Worm (Caenorhabditis elegans) whole organism, early embryonic: ENCODE measurements around the gene ugt-61.

Source experiments
- B0310.2 ChIP-seq: sonication (generic microtip); optimal IDR thresholded peaks from 2 replicates; lab custom pipeline; 2016; ENCODE audit warnings: mild to moderate bottlenecking, missing genetic modification characterization, missing compliant biosample characterization
- F13C5.2 ChIP-seq: sonication (generic microtip); optimal IDR thresholded peaks from 2 replicates; lab custom pipeline; 2017; ENCODE audit warnings: mild to moderate bottlenecking, missing genetic modification characterization, inconsistent platforms, missing compliant biosample characterization
- aly-1 ChIP-seq: sonication (generic microtip); optimal IDR thresholded peaks from 2 replicates; lab custom pipeline; 2016; ENCODE audit warnings: missing genetic modification characterization, missing compliant biosample characterization
- ama-1 ChIP-seq: fragments of 150-350 bp; optimal IDR thresholded peaks from 2 replicates; lab custom pipeline; 2014
- ceh-13 ChIP-seq: fragments of 200-800 bp; sonication (Bioruptor generic); optimal IDR thresholded peaks from 2 replicates; lab custom pipeline; 2018; ENCODE audit warnings: mild to moderate bottlenecking, missing genetic modification characterization, missing compliant biosample characterization
- ceh-36 ChIP-seq: sonication (generic microtip); optimal IDR thresholded peaks from 2 replicates; lab custom pipeline; 2016; ENCODE audit warnings: missing genetic modification characterization, inconsistent platforms, missing compliant biosample characterization
- ets-7 ChIP-seq: sonication (generic microtip); optimal IDR thresholded peaks from 2 replicates; lab custom pipeline; 2016; ENCODE audit warnings: missing genotype, missing genetic modification characterization, missing compliant biosample characterization
- flt-1 ChIP-seq: fragments of 200-800 bp; sonication (Bioruptor generic); IDR thresholded peaks from 2 replicates; pipeline ENCODE4 v1.3.6; 2022; ENCODE audit warnings: missing genetic modification characterization, missing compliant biosample characterization
- hmbx-1 ChIP-seq: sonication (generic microtip); optimal IDR thresholded peaks from 2 replicates; lab custom pipeline; 2016; ENCODE audit warnings: mild to moderate bottlenecking, missing genetic modification characterization, missing compliant biosample characterization
- hmg-4 ChIP-seq: fragments of 200-800 bp; sonication (Bioruptor generic); optimal IDR thresholded peaks from 2 replicates; lab custom pipeline; 2018; ENCODE audit warnings: mild to moderate bottlenecking, missing genetic modification characterization, missing compliant biosample characterization
- hnd-1 ChIP-seq: sonication (generic microtip); optimal IDR thresholded peaks from 2 replicates; lab custom pipeline; 2016; ENCODE audit warnings: missing genetic modification characterization, missing compliant biosample characterization
- pes-1 ChIP-seq: fragments of 200-800 bp; sonication (Bioruptor generic); IDR thresholded peaks from 2 replicates; pipeline ENCODE4 v1.3.6; 2022; ENCODE audit warnings: missing genetic modification reagents, missing genetic modification characterization, missing compliant biosample characterization
- scrt-1 ChIP-seq: fragments of 200-800 bp; sonication (Bioruptor generic); IDR thresholded peaks from 2 replicates; pipeline ENCODE4 v1.3.6; 2022; ENCODE audit warnings: missing genetic modification characterization, missing compliant biosample characterization
- sea-1 ChIP-seq: fragments of 200-800 bp; sonication (Bioruptor generic); conservative IDR thresholded peaks from 2 replicates; pipeline ENCODE4 v1.3.6; 2022; ENCODE audit warnings: missing genetic modification characterization, missing compliant biosample characterization
- tbx-11 ChIP-seq: fragments of 200-800 bp; sonication (Bioruptor generic); IDR thresholded peaks from 2 replicates; pipeline ENCODE4 v1.3.6; 2022; ENCODE audit warnings: missing genetic modification characterization, missing compliant biosample characterization
- tbx-37 ChIP-seq: fragments of 200-800 bp; sonication (Bioruptor generic); conservative IDR thresholded peaks from 2 replicates; pipeline ENCODE4 v1.3.6; 2022; ENCODE audit warnings: missing genetic modification reagents, missing genetic modification characterization, missing compliant biosample characterization
- tra-4 ChIP-seq: sonication (generic microtip); optimal IDR thresholded peaks from 2 replicates; lab custom pipeline; 2017; ENCODE audit warnings: missing genetic modification characterization, missing compliant biosample characterization

ugt-61 gene

DNA sequence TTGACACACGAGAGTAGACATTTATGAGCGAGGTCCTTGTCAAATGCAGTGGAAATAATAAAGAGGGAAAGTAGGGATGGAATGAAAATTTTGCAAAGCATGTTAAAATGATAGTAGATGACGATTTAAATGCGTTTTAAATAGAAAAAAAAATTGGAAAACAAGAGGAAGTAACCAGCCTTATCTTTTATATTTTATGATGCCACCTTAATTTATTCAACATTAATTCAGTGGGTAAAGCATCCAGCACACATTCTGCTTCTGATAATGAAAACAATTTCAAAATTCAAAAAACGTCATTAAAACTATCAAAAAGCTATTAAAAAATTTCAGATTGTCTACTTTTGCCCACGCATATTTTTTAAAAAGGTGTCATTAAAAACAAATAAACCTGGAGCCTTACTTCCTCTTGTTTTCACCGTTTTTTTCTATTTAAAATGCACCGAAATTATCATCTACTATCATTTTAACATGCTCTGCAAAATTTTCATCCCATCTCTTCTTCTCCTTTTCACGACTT is 43.2 kb downstream of the ugt-61 start, which contains the start of the genes Y60C6A.2 and Y60C6A.3:
TSS of gene Y60C6A.2 (minus strand) at position 101 of the 520 bp plus-strand sequence.
TSS of gene Y60C6A.3 (plus strand) at position 470 of the 520 bp plus-strand sequence.
- TF ChIP-seq tbx-11 (GFP tag; lab: Robert Waterston, UW) (no peak), ama-1 (lab: Kevin White, UChicago) (no peak), flt-1 (GFP tag; lab: Robert Waterston, UW) (no peak), ets-7 (tag; lab: Kevin White, UChicago) (no peak), hmbx-1 (tag; lab: Kevin White, UChicago) (no peak)

DNA sequence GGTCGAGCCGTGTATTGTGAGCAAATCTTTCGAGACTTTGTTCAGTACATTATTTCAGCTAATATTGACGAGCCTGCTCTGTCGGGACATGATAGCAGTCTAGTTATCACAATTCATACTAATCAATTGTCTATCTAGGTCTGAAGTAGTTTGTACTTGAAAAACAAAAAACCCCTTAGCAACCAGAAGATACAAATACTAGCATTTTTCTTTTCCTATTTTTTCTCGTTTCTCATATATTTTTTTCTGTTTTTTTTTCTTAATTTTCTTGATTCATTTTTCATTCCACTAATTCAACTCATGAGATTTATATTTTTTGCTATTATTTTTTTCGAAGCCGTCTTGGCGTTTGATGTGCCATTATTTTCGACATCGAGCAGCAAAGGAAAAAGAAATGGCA is 44.9 kb downstream of the ugt-61 start, which contains the start of gene R02F11.9:
TSS of gene R02F11.9 (plus strand) at position 301 of the 400 bp plus-strand sequence.
- TF ChIP-seq hmbx-1 (tag; lab: Kevin White, UChicago) (no peak), B0310.2 (tag; lab: Kevin White, UChicago) (no peak), pes-1 (GFP tag; lab: Robert Waterston, UW) (no peak), sea-1 (GFP tag; lab: Robert Waterston, UW) (no peak), tra-4 (tag; lab: Kevin White, UChicago) (no peak), ama-1 (lab: Kevin White, UChicago) (no peak), hnd-1 (tag; lab: Kevin White, UChicago) (no peak), ceh-36 (no peak), scrt-1 (GFP tag; lab: Robert Waterston, UW) (no peak)

DNA sequence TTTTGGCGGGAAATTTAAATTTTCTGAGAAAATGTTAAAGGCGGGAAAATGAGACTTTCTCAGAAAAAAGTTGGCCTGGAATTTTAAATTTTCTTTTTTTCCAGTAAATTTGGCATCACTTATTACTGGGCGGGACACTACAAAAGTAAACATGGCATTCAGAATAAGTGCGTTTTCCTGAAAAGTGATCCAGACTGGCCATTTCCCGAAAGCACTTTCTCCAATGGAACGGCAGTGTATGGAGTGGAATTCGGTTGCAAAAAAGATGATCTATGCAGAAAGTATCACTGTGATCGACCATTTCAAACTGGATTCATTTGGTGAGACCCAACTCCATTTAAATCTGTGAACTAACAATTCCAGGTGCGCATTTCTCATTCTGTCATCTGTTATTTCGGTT is 45.6 kb downstream of the ugt-61 start:
- TF ChIP-seq ceh-36 (no peak), tbx-11 (GFP tag; lab: Robert Waterston, UW) (no peak), scrt-1 (GFP tag; lab: Robert Waterston, UW) (no peak), ets-7 (tag; lab: Kevin White, UChicago) (no peak), sea-1 (GFP tag; lab: Robert Waterston, UW) (no peak), F13C5.2 (tag; lab: Kevin White, UChicago) (no peak)

- TF ChIP-seq sea-1 (GFP tag; lab: Robert Waterston, UW) (no peak), tra-4 (tag; lab: Kevin White, UChicago) (no peak), ceh-13 (GFP tag; lab: Kevin White, UChicago) (no peak), B0310.2 (tag; lab: Kevin White, UChicago) (no peak)
These were observed 46.6 kb downstream of the ugt-61 start, which contains the start of gene R02F11.10 for ce11 chrV:4788823-4789222. TSS of gene R02F11.10 (plus strand) at chrV:4789123.

DNA sequence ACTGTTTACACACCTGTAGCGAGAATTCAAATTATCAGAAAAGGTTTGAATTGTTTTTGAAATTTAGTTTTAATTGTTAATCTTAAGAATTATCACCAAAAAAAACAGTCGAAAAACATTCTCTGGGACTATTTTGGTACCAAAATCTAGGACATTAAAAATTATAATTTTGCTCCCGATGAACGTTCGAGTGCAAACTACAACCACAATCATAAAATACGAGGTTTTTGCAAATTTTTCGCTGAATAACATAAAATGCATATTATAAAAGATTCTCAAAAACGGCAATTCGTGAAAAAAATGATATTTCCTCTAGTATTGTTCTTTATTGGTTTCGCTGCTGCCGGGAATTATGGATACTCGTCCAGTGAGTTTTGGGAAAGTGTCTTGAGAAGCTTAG is 48.1 kb downstream of the ugt-61 start, which contains the start of gene R02F11.12:
TSS of gene R02F11.12 (plus strand) at position 301 of the 400 bp plus-strand sequence.
- TF ChIP-seq scrt-1 (GFP tag; lab: Robert Waterston, UW) (no peak), aly-1 (no peak), tra-4 (tag; lab: Kevin White, UChicago) (no peak), pes-1 (GFP tag; lab: Robert Waterston, UW) (no peak), tbx-37 (GFP tag; lab: Robert Waterston, UW) (no peak), tbx-11 (GFP tag; lab: Robert Waterston, UW) (no peak), hmbx-1 (tag; lab: Kevin White, UChicago) (no peak), ceh-13 (GFP tag; lab: Kevin White, UChicago) (no peak), ama-1 (lab: Kevin White, UChicago) (no peak), ets-7 (tag; lab: Kevin White, UChicago) (no peak), flt-1 (GFP tag; lab: Robert Waterston, UW) (no peak), hmg-4 (GFP tag; lab: Kevin White, UChicago) (no peak), sea-1 (GFP tag; lab: Robert Waterston, UW) (no peak), F13C5.2 (tag; lab: Kevin White, UChicago) (no peak), B0310.2 (tag; lab: Kevin White, UChicago) (no peak)

DNA sequence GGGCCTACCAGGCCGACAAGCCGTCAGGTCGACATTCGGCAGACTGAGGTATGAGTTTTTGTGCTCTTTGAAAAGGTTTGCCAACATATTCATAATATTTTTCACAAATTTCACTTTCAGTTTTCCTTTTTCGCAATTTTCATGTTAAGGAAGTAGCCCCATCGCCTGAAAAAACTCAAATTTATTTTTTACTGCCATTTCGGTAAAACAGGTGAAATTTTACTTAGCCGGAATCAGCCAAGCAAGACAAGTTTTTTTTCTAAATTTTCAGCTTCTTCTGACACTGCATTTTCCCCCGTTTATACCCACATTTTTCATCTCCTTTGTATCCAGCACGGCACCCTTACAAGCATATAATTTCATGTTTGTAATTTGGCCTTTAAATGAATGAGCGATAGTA is 49.3 kb downstream of the ugt-61 start, which contains the start of gene R02F11.11:
TSS of gene R02F11.11 (plus strand) at position 301 of the 400 bp plus-strand sequence.
- TF ChIP-seq hmbx-1 (tag; lab: Kevin White, UChicago) (no peak), tra-4 (tag; lab: Kevin White, UChicago) (no peak), ceh-36 (no peak), B0310.2 (tag; lab: Kevin White, UChicago) (no peak), ama-1 (lab: Kevin White, UChicago) (no peak), scrt-1 (GFP tag; lab: Robert Waterston, UW) (no peak), pes-1 (GFP tag; lab: Robert Waterston, UW) (no peak), ceh-13 (GFP tag; lab: Kevin White, UChicago) (no peak), F13C5.2 (tag; lab: Kevin White, UChicago) (no peak)

ce11 chrV:4794308-4794707 is 52.1 kb downstream of the ugt-61 start, which contains the start of gene R02F11.2:
TSS of gene R02F11.2 (plus strand) at chrV:4794599.
- TF ChIP-seq scrt-1 (GFP tag; lab: Robert Waterston, UW) (no peak), aly-1 (no peak), hmg-4 (GFP tag; lab: Kevin White, UChicago) (no peak), flt-1 (GFP tag; lab: Robert Waterston, UW) (no peak), B0310.2 (tag; lab: Kevin White, UChicago) (no peak), tbx-11 (GFP tag; lab: Robert Waterston, UW) (no peak), F13C5.2 (tag; lab: Kevin White, UChicago) (no peak), tbx-37 (GFP tag; lab: Robert Waterston, UW) (no peak), pes-1 (GFP tag; lab: Robert Waterston, UW) (no peak), sea-1 (GFP tag; lab: Robert Waterston, UW) (no peak), ets-7 (tag; lab: Kevin White, UChicago) (no peak), ceh-36 (no peak), ama-1 (lab: Kevin White, UChicago) (no peak), ceh-13 (GFP tag; lab: Kevin White, UChicago) (no peak), tra-4 (tag; lab: Kevin White, UChicago) (no peak), hmbx-1 (tag; lab: Kevin White, UChicago) (no peak), hnd-1 (tag; lab: Kevin White, UChicago) (no peak)
